Worm (Caenorhabditis elegans): ENCODE measurements around the gene nlp-46.
A peak's percentile ranks its signal among the peaks of the same experiment; 100 is the strongest.

The nlp-46 gene

ce11 chrV:12537505-12537904 lies 31.4 kb upstream of the nlp-46 start:
- TF ChIP-seq ztf-1 (GFP tag; conservative IDR thresholded peaks at IDR 0.05), result no peak
- TF ChIP-seq peb-1 (tag; optimal IDR thresholded peaks at IDR 0.05), result no peak
- TF ChIP-seq sma-9 (GFP tag; optimal IDR thresholded peaks at IDR 0.05), result peak; percentile 63
- no peak for TF ChIP-seq sma-9 (tag; optimal IDR thresholded peaks at IDR 0.05)
- TF ChIP-seq nhr-77 (tag; optimal IDR thresholded peaks at IDR 0.05), result no peak
- TF ChIP-seq dmd-4 (tag; optimal IDR thresholded peaks at IDR 0.05), result no peak
- TF ChIP-seq nhr-237 (tag; optimal IDR thresholded peaks at IDR 0.05), result no peak
- TF ChIP-seq ZK546.5 (tag; optimal IDR thresholded peaks at IDR 0.05), result no peak
- no peak for TF ChIP-seq nhr-25 (tag; optimal IDR thresholded peaks at IDR 0.05)
- no peak for TF ChIP-seq ztf-11 (tag; optimal IDR thresholded peaks at IDR 0.05)
- no peak for TF ChIP-seq mab-5 (tag; optimal IDR thresholded peaks at IDR 0.05)
- peak; percentile 32 for TF ChIP-seq fos-1 (tag; optimal IDR thresholded peaks at IDR 0.05)
- TF ChIP-seq egl-27 (tag; optimal IDR thresholded peaks at IDR 0.05), result peak; percentile 70
- TF ChIP-seq blmp-1 (tag; optimal IDR thresholded peaks at IDR 0.05; ENCODE audit: insufficient read depth), result peak; percentile 59
- no peak for TF ChIP-seq unc-39 (tag; optimal IDR thresholded peaks at IDR 0.05)
- no peak for TF ChIP-seq nhr-11 (tag; optimal IDR thresholded peaks at IDR 0.05)
- no peak for TF ChIP-seq elt-3 (tag; optimal IDR thresholded peaks at IDR 0.05)
- peak in 1 of 2 experiments; percentile 4 for TF ChIP-seq lsy-2 (tag; optimal IDR thresholded peaks at IDR 0.05)
- TF ChIP-seq lin-39 (tag; optimal IDR thresholded peaks at IDR 0.05), result no peak
- no peak for TF ChIP-seq zag-1 (tag; optimal IDR thresholded peaks at IDR 0.05)
- peak; percentile 38 for TF ChIP-seq sem-4 (tag; optimal IDR thresholded peaks at IDR 0.05)
- TF ChIP-seq nhr-23 (tag; optimal IDR thresholded peaks at IDR 0.05), result no peak
- no peak for TF ChIP-seq ztf-4 (tag; optimal IDR thresholded peaks at IDR 0.05)
- TF ChIP-seq mbf-1 (tag; optimal IDR thresholded peaks at IDR 0.05), result no peak
- TF ChIP-seq nhr-10 (tag; optimal IDR thresholded peaks at IDR 0.05), result no peak
- TF ChIP-seq sma-3 (GFP tag; optimal IDR thresholded peaks at IDR 0.05), result no peak
- TF ChIP-seq unc-55 (GFP tag; optimal IDR thresholded peaks at IDR 0.05), result no peak
- TF ChIP-seq elt-1 (tag; optimal IDR thresholded peaks at IDR 0.05), result no peak
- peak; percentile 62 for TF ChIP-seq nhr-21 (tag; optimal IDR thresholded peaks at IDR 0.05)

ce11 chrV:12536409-12537038 lies 30.4 kb upstream of the nlp-46 start:
- no peak for TF ChIP-seq nhr-237 (tag; optimal IDR thresholded peaks at IDR 0.05)
- no peak for TF ChIP-seq unc-62 (GFP tag; optimal IDR thresholded peaks at IDR 0.05)
- TF ChIP-seq nhr-12 (tag; optimal IDR thresholded peaks at IDR 0.05), result no peak
- TF ChIP-seq C34F6.9 (tag; optimal IDR thresholded peaks at IDR 0.05), result no peak
- TF ChIP-seq lsy-2 (tag; optimal IDR thresholded peaks at IDR 0.05), result peak in 1 of 2 experiments; percentile 17
- peak; percentile 32 for TF ChIP-seq nhr-129 (tag; optimal IDR thresholded peaks at IDR 0.05)
- no peak for TF ChIP-seq blmp-1 (tag; optimal IDR thresholded peaks at IDR 0.05; ENCODE audit: insufficient read depth)
- no peak for TF ChIP-seq ztf-1 (GFP tag; conservative IDR thresholded peaks at IDR 0.05)
- peak; percentile 2 for TF ChIP-seq F13H6.1 (tag; optimal IDR thresholded peaks at IDR 0.05)
- no peak for TF ChIP-seq mdl-1 (tag; optimal IDR thresholded peaks at IDR 0.05)
- peak; percentile 30 for TF ChIP-seq nhr-25 (tag; optimal IDR thresholded peaks at IDR 0.05)
- peak; percentile 37 for TF ChIP-seq crh-2 (tag; optimal IDR thresholded peaks at IDR 0.05)
- no peak for TF ChIP-seq ceh-82 (tag; optimal IDR thresholded peaks at IDR 0.05)
- peak; percentile 26 for TF ChIP-seq fos-1 (tag; optimal IDR thresholded peaks at IDR 0.05)
- TF ChIP-seq nhr-23 (tag; optimal IDR thresholded peaks at IDR 0.05), result no peak
- TF ChIP-seq ceh-16 (tag; optimal IDR thresholded peaks at IDR 0.05), result no peak
- TF ChIP-seq sma-3 (GFP tag; optimal IDR thresholded peaks at IDR 0.05), result peak; percentile 8
- TF ChIP-seq ZK546.5 (tag; optimal IDR thresholded peaks at IDR 0.05), result no peak
- TF ChIP-seq dmd-4 (tag; optimal IDR thresholded peaks at IDR 0.05), result no peak
- TF ChIP-seq snpc-4 (tag; optimal IDR thresholded peaks at IDR 0.05), result no peak

- no peak for TF ChIP-seq nhr-10 (tag; optimal IDR thresholded peaks at IDR 0.05)
- no peak for TF ChIP-seq gmeb-1 (tag; optimal IDR thresholded peaks at IDR 0.05)
- no peak for TF ChIP-seq nhr-129 (tag; optimal IDR thresholded peaks at IDR 0.05)
- no peak for TF ChIP-seq lin-39 (tag; optimal IDR thresholded peaks at IDR 0.05)
- TF ChIP-seq ztf-4 (tag; optimal IDR thresholded peaks at IDR 0.05), result no peak
- TF ChIP-seq ztf-11 (tag; optimal IDR thresholded peaks at IDR 0.05), result no peak
- TF ChIP-seq snpc-4 (tag; optimal IDR thresholded peaks at IDR 0.05), result no peak
- TF ChIP-seq nhr-23 (tag; optimal IDR thresholded peaks at IDR 0.05), result no peak
- no peak for TF ChIP-seq crh-2 (tag; optimal IDR thresholded peaks at IDR 0.05)
- TF ChIP-seq unc-55 (GFP tag; optimal IDR thresholded peaks at IDR 0.05), result no peak
- TF ChIP-seq dmd-4 (tag; optimal IDR thresholded peaks at IDR 0.05), result no peak
- no peak for TF ChIP-seq nhr-11 (tag; optimal IDR thresholded peaks at IDR 0.05)
- no peak for TF ChIP-seq aly-2 (tag; optimal IDR thresholded peaks at IDR 0.05)
- TF ChIP-seq mbf-1 (tag; optimal IDR thresholded peaks at IDR 0.05), result no peak
- TF ChIP-seq egl-27 (tag; optimal IDR thresholded peaks at IDR 0.05), result no peak
- TF ChIP-seq nhr-6 (tag; optimal IDR thresholded peaks at IDR 0.05), result no peak
- TF ChIP-seq sem-4 (tag; optimal IDR thresholded peaks at IDR 0.05), result no peak
- no peak for TF ChIP-seq C34F6.9 (tag; optimal IDR thresholded peaks at IDR 0.05)
- no peak for TF ChIP-seq unc-62 (GFP tag; optimal IDR thresholded peaks at IDR 0.05)
These were observed 28.9 kb upstream of the nlp-46 start for ce11 chrV:12534941-12535340.

Data from whole organism, L2 larva.